Worm (Caenorhabditis elegans) whole organism, midembryonic: Measurements from ENCODE around the gene cnc-8.

ENCODE experiments used
- T22C8.4 ChIP-seq: fragments of 200-800 bp; sonication (Bioruptor generic); IDR thresholded peaks from 2 replicates; pipeline ENCODE4 v1.3.6; 2022; ENCODE audit warnings: missing genetic modification characterization, missing compliant biosample characterization
- cog-1 ChIP-seq: sonication (generic microtip); optimal IDR thresholded peaks from 2 replicates; lab custom pipeline; 2016; ENCODE audit warnings: missing genetic modification characterization, missing compliant biosample characterization
- flt-1 ChIP-seq: fragments of 200-800 bp; sonication (Bioruptor generic); IDR thresholded peaks from 2 replicates; pipeline ENCODE4 v1.3.6; 2022; ENCODE audit warnings: missing genetic modification characterization, missing compliant biosample characterization
- klf-2 ChIP-seq: fragments of 200-800 bp; sonication (Bioruptor generic); conservative IDR thresholded peaks from 2 replicates; pipeline ENCODE4 v1.3.6; 2022; ENCODE audit warnings: missing genetic modification reagents, missing genetic modification characterization, missing compliant biosample characterization
- med-1 ChIP-seq: sonication (generic microtip); optimal IDR thresholded peaks from 2 replicates; lab custom pipeline; 2017; ENCODE audit warnings: missing genetic modification characterization, mild to moderate bottlenecking, missing compliant biosample characterization, antibody characterized with exemption, missing genetic modification reagents; ENCODE audit not compliant: insufficient read depth
- ref-1 ChIP-seq: fragments of 200-800 bp; sonication (Bioruptor generic); conservative IDR thresholded peaks from 2 replicates; pipeline ENCODE4 v1.3.6; 2022; ENCODE audit warnings: missing genetic modification reagents, missing genetic modification characterization, missing compliant biosample characterization
- tab-1 ChIP-seq: fragments of 200-800 bp; sonication (Bioruptor generic); IDR thresholded peaks from 2 replicates; pipeline ENCODE4 v1.3.6; 2022; ENCODE audit warnings: missing genetic modification characterization, missing compliant biosample characterization
- ztf-23 ChIP-seq: fragments of 200-800 bp; sonication (Bioruptor generic); IDR thresholded peaks from 2 replicates; pipeline ENCODE4 v1.3.6; 2022; ENCODE audit warnings: missing genetic modification reagents, missing genetic modification characterization, missing compliant biosample characterization
- ztf-29 ChIP-seq: fragments of 200-800 bp; sonication (Bioruptor generic); IDR thresholded peaks from 2 replicates; pipeline ENCODE4 v1.3.6; 2022; ENCODE audit warnings: missing genetic modification reagents, missing genetic modification characterization, missing compliant biosample characterization

Gene cnc-8

DNA sequence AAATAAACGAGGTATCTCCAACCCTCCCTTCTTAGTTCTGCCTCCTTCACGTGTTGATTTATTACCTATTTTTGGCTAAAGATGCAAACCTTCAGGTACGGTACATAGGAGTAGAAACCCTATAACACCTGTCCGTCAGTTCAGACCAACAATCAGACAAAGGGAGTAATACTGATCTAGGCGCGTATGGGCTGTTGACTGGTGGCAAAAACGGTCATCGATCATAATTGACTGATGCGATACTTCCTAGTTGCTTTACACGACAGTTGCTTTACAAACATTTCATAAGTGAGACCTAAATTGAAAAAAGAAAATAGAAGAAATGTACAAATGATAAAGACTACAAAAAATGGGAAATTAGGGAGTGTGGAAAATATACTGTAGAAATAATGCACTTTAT, 43.8 kb downstream of the cnc-8 start:
- TF ChIP-seq med-1 (GFP tag; lab: Kevin White, UChicago) = no peak

DNA sequence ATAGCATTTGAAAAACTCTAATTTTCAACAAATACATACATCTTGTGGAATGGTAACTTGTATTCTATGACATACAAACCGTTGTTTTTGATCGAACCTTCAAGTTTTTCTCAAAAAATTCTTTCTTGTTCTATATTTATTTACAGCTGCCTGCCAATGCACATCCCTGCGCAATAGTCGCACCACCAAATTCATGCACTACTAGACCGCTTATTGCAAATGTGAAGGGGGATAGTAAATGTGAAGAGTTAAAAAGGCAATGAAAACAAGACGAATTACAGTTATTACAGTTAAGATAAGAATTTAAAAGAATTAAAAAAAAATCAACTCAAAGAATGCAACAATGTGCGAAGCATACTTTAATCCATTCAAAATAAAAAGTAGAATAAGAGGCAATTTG, 47.5 kb downstream of the cnc-8 start:
- TF ChIP-seq ztf-23 (no peak), klf-2 (GFP tag; lab: Robert Waterston, UW) (no peak), tab-1 (no peak), T22C8.4 (GFP tag; lab: Robert Waterston, UW) (no peak), ref-1 (no peak), ztf-29 (no peak), med-1 (GFP tag; lab: Kevin White, UChicago) (no peak), flt-1 (GFP tag; lab: Robert Waterston, UW) (no peak), cog-1 (tag; lab: Kevin White, UChicago) (no peak)

DNA sequence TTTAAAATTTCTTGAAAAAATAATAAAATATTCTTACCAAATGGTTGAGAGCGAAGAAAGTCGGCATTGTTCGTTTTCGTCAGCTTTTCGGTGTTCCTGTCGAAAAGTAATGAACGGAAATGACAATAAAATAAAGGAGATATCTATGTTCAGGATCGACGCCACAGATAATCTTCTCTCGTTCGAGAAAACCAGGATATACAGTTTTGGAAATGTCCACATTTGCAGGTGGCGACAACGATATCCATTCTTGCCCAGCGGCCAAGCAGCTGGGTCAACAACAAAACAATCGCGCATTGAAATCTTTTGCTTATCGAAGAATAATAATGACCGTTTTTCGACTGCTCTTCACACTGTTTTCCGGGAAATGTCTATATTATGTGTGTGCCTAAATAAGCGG, 49.3 kb downstream of the cnc-8 start, which contains the start of gene R07E3.7:
Gene R07E3.7, minus strand, starts transcription at position 101 of the 400 bp plus-strand sequence.
- TF ChIP-seq med-1 (GFP tag; lab: Kevin White, UChicago) (no peak), tab-1 (no peak), ref-1 (no peak), klf-2 (GFP tag; lab: Robert Waterston, UW) (no peak), ztf-23 (no peak), T22C8.4 (GFP tag; lab: Robert Waterston, UW) (no peak), cog-1 (tag; lab: Kevin White, UChicago) (no peak), ztf-29 (no peak), flt-1 (GFP tag; lab: Robert Waterston, UW) (no peak)
